Worm (Caenorhabditis elegans): ENCODE results near the gene dhs-23.

DNA sequence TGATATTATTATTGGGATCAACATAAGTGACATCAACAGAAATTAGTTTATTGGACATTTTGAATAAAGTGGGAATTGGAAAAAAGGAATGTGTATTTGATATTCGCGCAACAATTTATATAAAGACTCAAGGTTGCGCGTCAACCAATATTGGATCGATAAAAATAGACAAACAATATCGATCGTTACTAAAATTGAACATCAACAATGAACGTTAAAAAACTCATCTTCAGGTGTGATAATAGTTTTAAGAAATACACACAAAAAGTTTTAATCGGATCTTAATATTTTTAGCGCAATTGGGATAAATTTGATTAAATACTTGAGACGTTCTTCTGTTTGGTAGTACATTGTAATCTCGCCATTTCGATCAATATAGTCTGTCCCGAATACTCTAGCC is 42.6 kb downstream of the dhs-23 start, which contains the start of gene fbxa-104:
- no peak for TF ChIP-seq attf-3 (GFP tag; conservative IDR thresholded peaks at IDR 0.05)
- no peak for TF ChIP-seq sdz-38 (tag; optimal IDR thresholded peaks at IDR 0.05)
